Worm (Caenorhabditis elegans) whole organism, L4 larva: ENCODE results near the gene C28C12.1.

Source experiments
- D1046.2 ChIP-seq: fragments of 200-800 bp; sonication (Bioruptor generic); IDR thresholded peaks from 2 replicates; pipeline ENCODE4 v1.3.6; 2022; ENCODE audit warnings: missing genetic modification characterization, missing compliant biosample characterization
- F26F4.8 ChIP-seq: fragments of 200-800 bp; sonication (Bioruptor generic); conservative IDR thresholded peaks from 2 replicates; pipeline ENCODE4 v1.3.6; 2022; ENCODE audit warnings: missing genetic modification characterization, missing compliant biosample characterization
- F37D6.2 ChIP-seq: sonication (generic microtip); optimal IDR thresholded peaks from 2 replicates; lab custom pipeline; 2016; ENCODE audit warnings: mild to moderate bottlenecking, missing genetic modification characterization, missing compliant biosample characterization
- F44E2.7 ChIP-seq: fragments of 200-800 bp; sonication (Bioruptor generic); IDR thresholded peaks from 2 replicates; pipeline ENCODE4 v2.1.2; 2022; ENCODE audit warnings: missing genetic modification characterization, missing compliant biosample characterization
- F49E8.2 ChIP-seq: sonication (generic microtip); optimal IDR thresholded peaks from 2 replicates; lab custom pipeline; 2016; ENCODE audit warnings: missing compliant biosample characterization, mild to moderate bottlenecking, missing genetic modification characterization, borderline replicate concordance
- R02D3.7 ChIP-seq: fragments of 150-350 bp; sonication (generic microtip); optimal IDR thresholded peaks from 3 replicates; lab custom pipeline; 2014; ENCODE audit warnings: missing biosample characterization, missing genetic modification characterization
- Y48G9A.11 ChIP-seq: fragments of 200-800 bp; sonication (Bioruptor generic); IDR thresholded peaks from 2 replicates; pipeline ENCODE4 v1.3.6; 2022; ENCODE audit warnings: missing genetic modification reagents, missing genetic modification characterization, missing compliant biosample characterization
- ZK546.5 ChIP-seq, 2 experiments: sonication (generic microtip); optimal IDR thresholded peaks; 2 replicates each; lab custom pipeline; 2017; ENCODE audit warnings: missing biosample characterization in 2 of 2, missing genetic modification characterization in 2 of 2
- aha-1 ChIP-seq: fragments of 150-350 bp; peaks from one replicate; lab custom pipeline; 2014; ENCODE audit warnings: missing biosample characterization, missing genetic modification characterization
- aly-2 ChIP-seq: sonication (generic microtip); optimal IDR thresholded peaks from 2 replicates; lab custom pipeline; 2018; ENCODE audit warnings: missing biosample characterization, missing genetic modification characterization
- ama-1 ChIP-seq: fragments of 150-350 bp; optimal IDR thresholded peaks from 2 replicates; lab custom pipeline; 2014; ENCODE audit warnings: inconsistent platforms, mixed read lengths
- attf-4 ChIP-seq: sonication (generic microtip); optimal IDR thresholded peaks from 3 replicates; lab custom pipeline; 2017; ENCODE audit warnings: missing biosample characterization, missing genetic modification characterization
- ceh-32 ChIP-seq: sonication (generic microtip); optimal IDR thresholded peaks from 2 replicates; lab custom pipeline; 2016; ENCODE audit warnings: mild to moderate bottlenecking, missing genetic modification characterization, missing compliant biosample characterization; ENCODE audit not compliant: poor library complexity
- ctbp-1 ChIP-seq: fragments of 200-800 bp; sonication (Bioruptor generic); IDR thresholded peaks from 2 replicates; pipeline ENCODE4 v1.3.6; 2022; ENCODE audit warnings: missing genetic modification reagents, missing genetic modification characterization, missing compliant biosample characterization
- daf-12 ChIP-seq: fragments of 150-350 bp; optimal IDR thresholded peaks from 2 replicates; lab custom pipeline; 2014; ENCODE audit warnings: missing biosample characterization, missing genetic modification reagents, missing genetic modification characterization
- daf-16 ChIP-seq, 3 experiments: sonication (generic microtip); optimal IDR thresholded peaks; 2 replicates each; lab custom pipeline; 2016 to 2017; ENCODE audit warnings: missing genetic modification characterization in 3 of 3, missing genetic modification reagents in 3 of 3, mild to moderate bottlenecking in 2 of 3, missing compliant biosample characterization in 2 of 3, missing biosample characterization in 1 of 3, moderate library complexity in 1 of 3
- dmd-6 ChIP-seq: fragments of 200-800 bp; sonication (Bioruptor generic); IDR thresholded peaks from 2 replicates; pipeline ENCODE4 v1.3.6; 2022; ENCODE audit warnings: missing genetic modification reagents, missing genetic modification characterization, missing compliant biosample characterization
- duxl-1 ChIP-seq: sonication (generic microtip); optimal IDR thresholded peaks from 2 replicates; lab custom pipeline; 2016; ENCODE audit warnings: mild to moderate bottlenecking, missing genetic modification characterization, moderate library complexity, missing compliant biosample characterization; ENCODE audit not compliant: poor library complexity
- dve-1 ChIP-seq: sonication (generic microtip); optimal IDR thresholded peaks from 2 replicates; lab custom pipeline; 2017; ENCODE audit warnings: antibody characterized with exemption, mild to moderate bottlenecking, missing genetic modification characterization, missing compliant biosample characterization; ENCODE audit not compliant: insufficient read depth
- hif-1 ChIP-seq, 2 experiments: sonication (generic microtip); optimal IDR thresholded peaks; 2 replicates each; lab custom pipeline; 2016 to 2017; ENCODE audit warnings: missing compliant biosample characterization in 2 of 2, missing genetic modification characterization in 2 of 2, missing genetic modification reagents in 2 of 2, missing genotype in 2 of 2, mild to moderate bottlenecking in 1 of 2
- hlh-11 ChIP-seq: fragments of 200-800 bp; sonication (Bioruptor generic); optimal IDR thresholded peaks from 2 replicates; lab custom pipeline; 2018; ENCODE audit warnings: mild to moderate bottlenecking, missing genetic modification characterization, missing compliant biosample characterization
- hlh-30 ChIP-seq: sonication (generic microtip); optimal IDR thresholded peaks from 2 replicates; lab custom pipeline; 2017; ENCODE audit warnings: antibody characterized with exemption, mild to moderate bottlenecking, missing genetic modification characterization, missing compliant biosample characterization; ENCODE audit not compliant: insufficient read depth
- hmg-1.1 ChIP-seq: fragments of 200-800 bp; sonication (Bioruptor generic); IDR thresholded peaks from 2 replicates; pipeline ENCODE4 v1.3.6; 2022; ENCODE audit warnings: missing genetic modification reagents, missing genetic modification characterization, missing compliant biosample characterization
- lin-15B ChIP-seq: fragments of 150-350 bp; sonication (generic microtip); optimal IDR thresholded peaks from 3 replicates; lab custom pipeline; 2014; ENCODE audit warnings: missing biosample characterization, missing genetic modification characterization
- lin-39 ChIP-seq: fragments of 150-350 bp; optimal IDR thresholded peaks from 2 replicates; lab custom pipeline; 2014; ENCODE audit warnings: missing biosample characterization, missing genetic modification reagents, missing genetic modification characterization
- lir-3 ChIP-seq: sonication (generic microtip); optimal IDR thresholded peaks from 2 replicates; lab custom pipeline; 2016; ENCODE audit warnings: mild to moderate bottlenecking, missing genetic modification characterization, missing compliant biosample characterization
- madf-5 ChIP-seq, 2 experiments: fragments of 200-800 bp; sonication (Bioruptor generic); IDR thresholded peaks; 2 replicates each; pipeline ENCODE4 v1.3.6; 2022; ENCODE audit warnings: missing compliant biosample characterization in 2 of 2, missing genetic modification characterization in 2 of 2
- mdl-1 ChIP-seq, 2 experiments: fragments of 150-350 bp in 1 of 2; sonication (generic microtip) in 1 of 2; optimal IDR thresholded peaks; 2 replicates each; lab custom pipeline; 2014 to 2017; ENCODE audit warnings: missing biosample characterization in 2 of 2, missing genetic modification characterization in 2 of 2
- mdt-29 ChIP-seq: fragments of 200-800 bp; sonication (Bioruptor generic); IDR thresholded peaks from 2 replicates; pipeline ENCODE4 v1.3.6; 2022; ENCODE audit warnings: missing genetic modification reagents, missing genetic modification characterization, missing compliant biosample characterization
- mep-1 ChIP-seq: fragments of 150-350 bp; sonication (generic microtip); optimal IDR thresholded peaks from 3 replicates; lab custom pipeline; 2014; ENCODE audit warnings: missing biosample characterization, missing genetic modification characterization
- mxl-3 ChIP-seq: fragments of 200-800 bp; sonication (Bioruptor generic); optimal IDR thresholded peaks from 2 replicates; lab custom pipeline; 2018; ENCODE audit warnings: mild to moderate bottlenecking, missing genetic modification characterization, missing compliant biosample characterization
- nhr-10 ChIP-seq: fragments of 150-350 bp; optimal IDR thresholded peaks from 2 replicates; lab custom pipeline; 2014; ENCODE audit warnings: missing biosample characterization, missing genetic modification characterization
- nhr-102 ChIP-seq: sonication (generic microtip); optimal IDR thresholded peaks from 2 replicates; lab custom pipeline; 2016; ENCODE audit warnings: mild to moderate bottlenecking, missing genetic modification characterization, moderate library complexity, missing compliant biosample characterization
- nhr-111 ChIP-seq: fragments of 200-800 bp; sonication (Bioruptor generic); optimal IDR thresholded peaks from 2 replicates; lab custom pipeline; 2018; ENCODE audit warnings: mild to moderate bottlenecking, missing genetic modification characterization, missing compliant biosample characterization
- nhr-237 ChIP-seq: sonication (generic microtip); optimal IDR thresholded peaks from 2 replicates; lab custom pipeline; 2017; ENCODE audit warnings: missing biosample characterization, missing genetic modification characterization
- nhr-6 ChIP-seq: fragments of 150-350 bp; optimal IDR thresholded peaks from 2 replicates; lab custom pipeline; 2014; ENCODE audit warnings: missing biosample characterization, missing genetic modification characterization
- nhr-77 ChIP-seq: fragments of 150-350 bp; optimal IDR thresholded peaks from 2 replicates; lab custom pipeline; 2014; ENCODE audit warnings: missing biosample characterization, missing genetic modification characterization
- pqm-1 ChIP-seq: sonication (generic microtip); optimal IDR thresholded peaks from 2 replicates; lab custom pipeline; 2017; ENCODE audit warnings: missing biosample characterization, missing genetic modification characterization
- saeg-2 ChIP-seq: fragments of 200-800 bp; sonication (Bioruptor generic); IDR thresholded peaks from 2 replicates; pipeline ENCODE4 v1.3.6; 2022; ENCODE audit warnings: missing genetic modification reagents, missing genetic modification characterization, missing compliant biosample characterization
- sdz-12 ChIP-seq: fragments of 200-800 bp; sonication (Bioruptor generic); optimal IDR thresholded peaks from 2 replicates; lab custom pipeline; 2018; ENCODE audit warnings: mild to moderate bottlenecking, missing genetic modification characterization, missing compliant biosample characterization
- skn-1 ChIP-seq: fragments of 150-350 bp; optimal IDR thresholded peaks from 2 replicates; lab custom pipeline; 2014; ENCODE audit warnings: missing biosample characterization, missing genetic modification characterization
- snpc-1.2 ChIP-seq: fragments of 200-800 bp; sonication (Bioruptor generic); IDR thresholded peaks from 2 replicates; pipeline ENCODE4 v1.3.6; 2022; ENCODE audit warnings: missing genetic modification reagents, missing genetic modification characterization, missing compliant biosample characterization
- snpc-4 ChIP-seq: fragments of 150-350 bp; optimal IDR thresholded peaks from 2 replicates; lab custom pipeline; 2014; ENCODE audit warnings: missing biosample characterization, missing genetic modification characterization
- unc-62 ChIP-seq, 3 experiments: fragments of 150-350 bp in 1 of 3; sonication (generic microtip); optimal IDR thresholded peaks in 2 of 3; peaks in 1 of 3; 1 replicate in 1 of 3; 2 replicates in 2 of 3; lab custom pipeline; 2014 to 2017; ENCODE audit warnings: missing biosample characterization in 3 of 3, missing genetic modification characterization in 3 of 3, missing genetic modification reagents in 3 of 3, missing genotype in 1 of 3
- zag-1 ChIP-seq: fragments of 150-350 bp; optimal IDR thresholded peaks from 2 replicates; lab custom pipeline; 2014; ENCODE audit warnings: missing biosample characterization, missing genetic modification characterization
- zfp-3 ChIP-seq: fragments of 200-800 bp; sonication (Bioruptor generic); conservative IDR thresholded peaks from 2 replicates; pipeline ENCODE4 v1.3.6; 2022; ENCODE audit warnings: missing genetic modification reagents, missing genetic modification characterization, missing compliant biosample characterization
- zip-11 ChIP-seq: fragments of 200-800 bp; sonication (Bioruptor generic); IDR thresholded peaks from 2 replicates; pipeline ENCODE4 v1.3.6; 2022; ENCODE audit warnings: missing genetic modification characterization, missing compliant biosample characterization

C28C12.1 gene

DNA sequence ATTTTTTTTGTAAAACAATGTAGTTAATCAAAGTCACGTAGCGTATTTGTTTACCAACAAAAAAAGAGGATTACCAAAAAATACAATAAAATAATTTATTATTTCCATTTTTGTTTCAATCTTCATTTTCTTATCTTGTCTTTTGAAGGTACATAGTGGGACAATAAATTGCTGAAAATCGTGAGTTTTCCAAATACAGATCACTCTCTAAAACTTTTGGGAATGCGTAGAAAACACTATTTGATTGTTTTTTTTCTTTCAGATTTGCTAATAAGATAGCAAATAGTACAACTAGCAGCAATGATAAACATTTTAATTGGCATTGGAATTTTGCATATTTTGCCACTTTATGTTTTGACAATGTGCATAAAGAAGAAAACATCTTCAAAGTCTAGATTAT, at the start of gene C28C12.1:
Gene C28C12.1 (plus strand): TSS at position 301 of the 400 bp plus-strand sequence.
- no peak for TF ChIP-seq nhr-77 (tag; lab: Kevin White, UChicago)
- TF ChIP-seq lin-15B (tag; lab: Kevin White, UChicago): no peak
- TF ChIP-seq ZK546.5 (tag; optimal IDR thresholded peaks at IDR 0.05; lab: Kevin White, UChicago): no peak
- no peak for TF ChIP-seq lir-3 (tag; lab: Kevin White, UChicago)
- no peak for TF ChIP-seq hif-1 (tag; optimal IDR thresholded peaks at IDR 0.05; lab: Kevin White, UChicago)
- no peak for TF ChIP-seq F49E8.2
- TF ChIP-seq ctbp-1 (GFP tag; lab: Robert Waterston, UW): no peak
- TF ChIP-seq F26F4.8: no peak
- no peak for TF ChIP-seq zip-11 (GFP tag; lab: Robert Waterston, UW)
- no peak for TF ChIP-seq lin-39 (tag; lab: Kevin White, UChicago)
- no peak for TF ChIP-seq aly-2 (tag; lab: Kevin White, UChicago)
- TF ChIP-seq nhr-102: no peak
- no peak for TF ChIP-seq mep-1 (tag; lab: Kevin White, UChicago)
- TF ChIP-seq skn-1 (tag; lab: Kevin White, UChicago): no peak
- TF ChIP-seq sdz-12: no peak
- TF ChIP-seq snpc-1.2: no peak

DNA sequence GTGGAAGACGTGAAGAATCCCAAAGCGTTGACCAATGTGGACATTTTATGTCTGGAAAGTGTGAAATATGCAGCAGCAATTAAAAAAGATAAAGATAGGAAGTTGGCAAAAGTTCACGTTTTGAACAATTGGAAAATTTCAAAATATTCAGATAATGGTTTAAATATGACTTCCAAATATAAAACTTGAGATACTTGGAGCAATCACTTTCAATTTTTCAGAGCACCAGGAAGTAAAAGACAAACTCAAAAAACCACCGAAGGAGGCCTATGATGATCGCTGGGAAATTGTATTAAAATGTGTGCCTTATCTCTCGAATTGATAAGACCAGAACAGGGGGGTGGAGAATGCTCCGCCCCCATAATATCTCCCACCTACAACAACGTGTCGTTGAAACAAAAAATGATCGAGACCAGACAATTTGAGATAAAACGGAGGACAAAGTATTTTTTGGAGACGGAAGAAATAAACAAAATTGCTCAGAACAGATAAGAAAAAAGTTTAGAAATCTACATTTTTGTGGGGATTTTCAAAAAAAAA, 49.7 kb upstream of the C28C12.1 start, which contains the start of gene eppl-1:
Gene eppl-1 (minus strand): TSS at position 51 of the 540 bp plus-strand sequence.
- TF ChIP-seq hlh-11 (tag; lab: Kevin White, UChicago) (peak; percentile 55), unc-62 (GFP tag; optimal IDR thresholded peaks at IDR 0.05 in 1 of 2; lab: Kevin White, UChicago) (no peak), unc-62 (tag; optimal IDR thresholded peaks at IDR 0.05; lab: Kevin White, UChicago) (no peak), pqm-1 (peak; percentile 58), mxl-3 (GFP tag; lab: Kevin White, UChicago) (peak; percentile 64), dmd-6 (GFP tag; lab: Robert Waterston, UW) (peak; percentile 68), nhr-237 (tag; lab: Kevin White, UChicago) (no peak), snpc-4 (tag; lab: Kevin White, UChicago) (no peak), ceh-32 (tag; lab: Kevin White, UChicago) (no peak), duxl-1 (no peak), dve-1 (peak; percentile 38), aha-1 (tag; lab: Kevin White, UChicago) (peak; percentile 49)

DNA sequence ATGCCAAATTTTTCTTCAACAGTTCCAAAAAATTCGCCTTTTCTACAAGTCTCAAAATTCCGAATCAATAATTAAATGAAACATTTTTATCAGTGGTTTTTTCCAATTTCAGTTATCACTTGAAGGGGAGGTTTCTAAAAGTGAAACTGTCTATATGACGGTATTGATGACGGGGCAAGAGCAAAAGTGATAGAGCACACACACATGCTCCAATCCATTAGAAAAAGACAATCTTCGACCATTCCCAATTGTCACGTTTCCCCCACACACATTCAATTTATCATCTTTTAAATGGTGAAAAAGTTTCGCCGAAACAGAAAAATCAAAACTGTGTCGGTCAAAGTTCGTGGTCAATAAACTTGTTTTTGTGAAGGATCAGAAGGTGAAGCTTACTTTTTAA, 48.3 kb upstream of the C28C12.1 start:
- TF ChIP-seq nhr-10 (no peak), zfp-3 (GFP tag; lab: Robert Waterston, UW) (no peak), hmg-1.1 (GFP tag; lab: Robert Waterston, UW) (no peak), saeg-2 (GFP tag; lab: Robert Waterston, UW) (no peak), R02D3.7 (tag; lab: Kevin White, UChicago) (no peak), nhr-237 (tag; lab: Kevin White, UChicago) (no peak), attf-4 (tag; lab: Kevin White, UChicago) (no peak), F37D6.2 (tag; lab: Kevin White, UChicago) (no peak), nhr-6 (tag; lab: Kevin White, UChicago) (no peak), zag-1 (tag; lab: Kevin White, UChicago) (no peak), unc-62 (GFP tag; optimal IDR thresholded peaks at IDR 0.05 in 1 of 2; lab: Kevin White, UChicago) (peak in 1 of 2 experiments; percentile 48), unc-62 (tag; optimal IDR thresholded peaks at IDR 0.05; lab: Kevin White, UChicago) (no peak), F44E2.7 (GFP tag; lab: Robert Waterston, UW) (no peak), madf-5 (GFP tag; IDR thresholded peaks at IDR 0.05; lab: Robert Waterston, UW) (no peak), Y48G9A.11 (GFP tag; lab: Robert Waterston, UW) (no peak), daf-12 (no peak), daf-16 (GFP tag; optimal IDR thresholded peaks at IDR 0.05; lab: Kevin White, UChicago) (no peak), daf-16 (tag; optimal IDR thresholded peaks at IDR 0.05; lab: Kevin White, UChicago) (peak; percentile 53), nhr-111 (GFP tag; lab: Kevin White, UChicago) (no peak), pqm-1 (peak; percentile 66), hlh-30 (tag; lab: Kevin White, UChicago) (peak; percentile 42), aha-1 (tag; lab: Kevin White, UChicago) (peak; percentile 74), ama-1 (lab: Kevin White, UChicago) (no peak), mdt-29 (GFP tag; lab: Robert Waterston, UW) (no peak), mdl-1 (tag; optimal IDR thresholded peaks at IDR 0.05; lab: Kevin White, UChicago) (peak in 1 of 2 experiments; percentile 37), mep-1 (tag; lab: Kevin White, UChicago) (peak; percentile 15), hlh-11 (tag; lab: Kevin White, UChicago) (peak; percentile 80), F49E8.2 (no peak), D1046.2 (GFP tag; lab: Robert Waterston, UW) (no peak)
